Fruit fly (Drosophila melanogaster) whole organism, embryonic: Measurements from ENCODE around the gene CG17549.

Experiments
- Blimp-1 ChIP-seq: fragments of 200-800 bp; sonication (Bioruptor generic); optimal IDR thresholded peaks from 3 replicates; lab custom pipeline; 2018; ENCODE audit warnings: missing biosample characterization, missing genetic modification characterization, mild to moderate bottlenecking, moderate library complexity, missing genetic modification reagents
- CG1024 ChIP-seq: fragments of 200-800 bp; sonication (Bioruptor generic); IDR thresholded peaks from 2 replicates; pipeline ENCODE4 v1.3.6; 2022; ENCODE audit warnings: missing biosample characterization, missing genetic modification characterization
- CG10366 ChIP-seq: fragments of 200-800 bp; sonication (Bioruptor generic); IDR thresholded peaks from 2 replicates; pipeline ENCODE4 v1.3.6; 2022; ENCODE audit warnings: missing biosample characterization, missing genetic modification characterization
- CG12744 ChIP-seq: fragments of 200-800 bp; sonication (Bioruptor generic); optimal IDR thresholded peaks from 2 replicates; lab custom pipeline; 2016; ENCODE audit warnings: missing biosample characterization, missing genetic modification characterization
- CG12769 ChIP-seq: fragments of 200-800 bp; sonication (Bioruptor generic); optimal IDR thresholded peaks from 2 replicates; lab custom pipeline; 2019; ENCODE audit warnings: missing biosample characterization, mild to moderate bottlenecking, missing genetic modification characterization, moderate library complexity
- CG14014 ChIP-seq: fragments of 200-800 bp; sonication (Bioruptor generic); IDR thresholded peaks from 2 replicates; pipeline ENCODE4 v1.3.6; 2022; ENCODE audit warnings: missing biosample characterization, missing genetic modification characterization
- CG14050 ChIP-seq: fragments of 200-800 bp; sonication (Bioruptor generic); IDR thresholded peaks from 3 replicates; pipeline ENCODE4 v1.3.6; 2022; ENCODE audit warnings: missing biosample characterization, missing genetic modification characterization
- CG14965 ChIP-seq: fragments of 200-800 bp; sonication (Bioruptor generic); optimal IDR thresholded peaks from 2 replicates; lab custom pipeline; 2016; ENCODE audit warnings: missing biosample characterization, missing genetic modification characterization, borderline replicate concordance
- CG17829 ChIP-seq: fragments of 200-800 bp; optimal IDR thresholded peaks from 2 replicates; lab custom pipeline; 2019; ENCODE audit warnings: missing biosample characterization, mild to moderate bottlenecking, missing genetic modification characterization, moderate library complexity
- CG17912 ChIP-seq: fragments of 200-800 bp; sonication (Bioruptor generic); optimal IDR thresholded peaks from 2 replicates; lab custom pipeline; 2018; ENCODE audit warnings: missing biosample characterization, mild to moderate bottlenecking, missing genetic modification characterization
- CG30020 ChIP-seq: fragments of 200-800 bp; optimal IDR thresholded peaks from 2 replicates; lab custom pipeline; 2019; ENCODE audit warnings: missing biosample characterization, mild to moderate bottlenecking, missing genetic modification characterization, moderate library complexity
- CG32767 ChIP-seq: fragments of 200-800 bp; sonication (Bioruptor generic); IDR thresholded peaks from 2 replicates; pipeline ENCODE4 v1.3.6; 2022; ENCODE audit warnings: missing biosample characterization, missing genetic modification characterization
- CG4360 ChIP-seq: fragments of 200-800 bp; sonication (Bioruptor generic); IDR thresholded peaks from 2 replicates; pipeline ENCODE4 v1.3.6; 2022; ENCODE audit warnings: missing biosample characterization, missing genetic modification characterization
- CG4424 ChIP-seq: fragments of 200-800 bp; sonication (Bioruptor generic); optimal IDR thresholded peaks from 3 replicates; lab custom pipeline; 2016; ENCODE audit warnings: missing biosample characterization, missing genetic modification characterization
- CG4730 ChIP-seq: fragments of 200-800 bp; sonication (Bioruptor generic); IDR thresholded peaks from 2 replicates; pipeline ENCODE4 v1.3.6; 2022; ENCODE audit warnings: missing biosample characterization, missing genetic modification characterization
- CG6765 ChIP-seq: fragments of 200-800 bp; sonication (Bioruptor generic); optimal IDR thresholded peaks from 3 replicates; lab custom pipeline; 2017; ENCODE audit warnings: missing biosample characterization, mild to moderate bottlenecking, missing genetic modification characterization
- CG7963 ChIP-seq: fragments of 200-800 bp; sonication (Bioruptor generic); IDR thresholded peaks from 3 replicates; pipeline ENCODE4 v1.3.6; 2022; ENCODE audit warnings: missing biosample characterization, missing genetic modification characterization; ENCODE audit not compliant: partially characterized antibody
- CG9609 ChIP-seq: fragments of 200-800 bp; sonication (Bioruptor generic); optimal IDR thresholded peaks from 3 replicates; lab custom pipeline; 2016; ENCODE audit warnings: missing biosample characterization, missing genetic modification characterization
- CoRest ChIP-seq: fragments of 200-800 bp; sonication (Bioruptor generic); optimal IDR thresholded peaks from 3 replicates; lab custom pipeline; 2018; ENCODE audit warnings: missing biosample characterization, mild to moderate bottlenecking, missing genetic modification characterization, moderate library complexity
- Deaf1 ChIP-seq: fragments of 200-800 bp; optimal IDR thresholded peaks from 3 replicates; lab custom pipeline; 2019; ENCODE audit warnings: missing biosample characterization, mild to moderate bottlenecking, missing genetic modification characterization, moderate library complexity
- Dek ChIP-seq: fragments of 200-800 bp; sonication (Bioruptor generic); optimal IDR thresholded peaks from 3 replicates; lab custom pipeline; 2019; ENCODE audit warnings: missing biosample characterization, mild to moderate bottlenecking, missing genetic modification characterization, moderate library complexity
- Dref ChIP-seq: fragments of 200-800 bp; sonication (Bioruptor generic); IDR thresholded peaks from 2 replicates; pipeline ENCODE4 v1.3.6; 2022; ENCODE audit warnings: missing biosample characterization, missing genetic modification characterization
- Elba2 ChIP-seq: fragments of 200-800 bp; sonication (Bioruptor generic); optimal IDR thresholded peaks from 3 replicates; lab custom pipeline; 2016; ENCODE audit warnings: missing biosample characterization, missing genetic modification characterization
- Fer2 ChIP-seq: fragments of 200-800 bp; sonication (Bioruptor generic); optimal IDR thresholded peaks from 2 replicates; lab custom pipeline; 2018; ENCODE audit warnings: missing biosample characterization, mild to moderate bottlenecking, missing genetic modification characterization, moderate library complexity
- H2.0 ChIP-seq: fragments of 200-800 bp; sonication (Bioruptor generic); IDR thresholded peaks from 2 replicates; pipeline ENCODE4 v1.3.6; 2022; ENCODE audit warnings: missing biosample characterization, missing genetic modification characterization
- Mad ChIP-seq: fragments of 200-800 bp; sonication (Bioruptor generic); optimal IDR thresholded peaks from 2 replicates; lab custom pipeline; 2016; ENCODE audit warnings: missing biosample characterization, missing genetic modification characterization
- Myb ChIP-seq: fragments of 200-800 bp; sonication (Bioruptor generic); optimal IDR thresholded peaks from 2 replicates; lab custom pipeline; 2016; ENCODE audit warnings: missing biosample characterization, missing genetic modification characterization
- Sox102F ChIP-seq: fragments of 200-800 bp; sonication (Bioruptor generic); optimal IDR thresholded peaks from 2 replicates; lab custom pipeline; 2018; ENCODE audit warnings: missing biosample characterization, mild to moderate bottlenecking, missing genetic modification characterization, moderate library complexity
- Sry-δ ChIP-seq: fragments of 200-800 bp; sonication (Bioruptor generic); optimal IDR thresholded peaks from 2 replicates; lab custom pipeline; 2016; ENCODE audit warnings: missing biosample characterization, missing genetic modification characterization
- ato ChIP-seq: fragments of 200-800 bp; sonication (Bioruptor generic); IDR thresholded peaks from 2 replicates; pipeline ENCODE4 v1.3.6; 2022; ENCODE audit warnings: missing biosample characterization, missing genetic modification characterization; ENCODE audit not compliant: partially characterized antibody
- chinmo ChIP-seq: fragments of 200-800 bp; sonication (Bioruptor generic); IDR thresholded peaks from 4 replicates; pipeline ENCODE4 v1.3.6; 2022; ENCODE audit warnings: missing biosample characterization, missing genetic modification characterization; ENCODE audit not compliant: partially characterized antibody
- chm ChIP-seq: fragments of 200-800 bp; sonication (Bioruptor generic); IDR thresholded peaks from 2 replicates; pipeline ENCODE4 v1.3.6; 2022; ENCODE audit warnings: missing biosample characterization, missing genetic modification characterization
- crol ChIP-seq: fragments of 200-800 bp; sonication (Bioruptor generic); IDR thresholded peaks from 2 replicates; pipeline ENCODE4 v1.3.6; 2022; ENCODE audit warnings: missing biosample characterization, missing genetic modification characterization
- esg ChIP-seq: fragments of 200-800 bp; sonication (Bioruptor generic); conservative IDR thresholded peaks from 2 replicates; pipeline ENCODE4 v1.3.6; 2022; ENCODE audit warnings: missing biosample characterization, missing genetic modification characterization
- gce ChIP-seq: fragments of 200-800 bp; sonication (Bioruptor generic); IDR thresholded peaks from 3 replicates; pipeline ENCODE4 v1.3.6; 2022; ENCODE audit warnings: missing biosample characterization, missing genetic modification characterization
- h ChIP-seq: fragments of >200 bp; optimal IDR thresholded peaks from 2 replicates; lab custom pipeline; 2017
- inv ChIP-seq: fragments of 200-800 bp; sonication (Bioruptor generic); IDR thresholded peaks from 2 replicates; pipeline ENCODE4 v1.3.6; 2022; ENCODE audit warnings: missing biosample characterization, missing genetic modification characterization; ENCODE audit not compliant: partially characterized antibody
- lab ChIP-seq: fragments of 200-800 bp; sonication (Bioruptor generic); optimal IDR thresholded peaks from 3 replicates; lab custom pipeline; 2017; ENCODE audit warnings: missing biosample characterization, missing genetic modification characterization, mild to moderate bottlenecking, moderate library complexity, missing genetic modification reagents
- onecut ChIP-seq: fragments of 200-800 bp; sonication (Bioruptor generic); IDR thresholded peaks from 2 replicates; pipeline ENCODE4 v1.3.6; 2022; ENCODE audit warnings: missing biosample characterization, missing genetic modification characterization
- row ChIP-seq: fragments of 200-800 bp; sonication (Bioruptor generic); IDR thresholded peaks from 3 replicates; pipeline ENCODE4 v1.3.6; 2022; ENCODE audit warnings: missing biosample characterization, missing genetic modification characterization
- sd ChIP-seq: fragments of 200-800 bp; sonication (Bioruptor generic); optimal IDR thresholded peaks from 3 replicates; lab custom pipeline; 2018; ENCODE audit warnings: missing biosample characterization, mild to moderate bottlenecking, missing genetic modification characterization, moderate library complexity
- sr ChIP-seq: fragments of 200-800 bp; sonication (Bioruptor generic); IDR thresholded peaks from 3 replicates; pipeline ENCODE4 v1.3.6; 2022; ENCODE audit warnings: missing biosample characterization, missing genetic modification characterization
- ssp ChIP-seq: fragments of 200-800 bp; sonication (Bioruptor generic); IDR thresholded peaks from 2 replicates; pipeline ENCODE4 v1.3.6; 2022; ENCODE audit warnings: missing biosample characterization, missing genetic modification characterization
- tna ChIP-seq: fragments of 200-800 bp; sonication (Bioruptor generic); IDR thresholded peaks from 2 replicates; pipeline ENCODE4 v1.3.6; 2022; ENCODE audit warnings: missing biosample characterization, missing genetic modification characterization; ENCODE audit not compliant: partially characterized antibody
- zfh1 ChIP-seq: fragments of 200-800 bp; sonication (Bioruptor generic); IDR thresholded peaks from 3 replicates; pipeline ENCODE4 v1.3.6; 2022; ENCODE audit warnings: missing biosample characterization, missing genetic modification characterization

Gene CG17549

dm6 chr2L:19422642-19423041 is 32.8 kb upstream of the CG17549 start:
- TF ChIP-seq Mad (GFP tag; lab: Kevin White, UChicago), result no peak
- no peak for TF ChIP-seq CG4360 (GFP tag; lab: Robert Waterston, UW)
- TF ChIP-seq CG30020 (tag; lab: Kevin White, UChicago), result no peak
- TF ChIP-seq h, result no peak
- TF ChIP-seq row, result no peak
- TF ChIP-seq CG17829, result no peak
- TF ChIP-seq CG12769, result peak; percentile 74
- TF ChIP-seq H2.0 (GFP tag; lab: Robert Waterston, UW), result no peak
- TF ChIP-seq chm (GFP tag; lab: Robert Waterston, UW), result no peak
- TF ChIP-seq Dek, result no peak
- no peak for TF ChIP-seq CG10366 (GFP tag; lab: Robert Waterston, UW)
- no peak for TF ChIP-seq zfh1 (GFP tag; lab: Robert Waterston, UW)
- no peak for TF ChIP-seq Dref (GFP tag; lab: Robert Waterston, UW)
- TF ChIP-seq ssp (GFP tag; lab: Robert Waterston, UW), result no peak
- TF ChIP-seq sd (tag; lab: Kevin White, UChicago), result peak; percentile 83
- TF ChIP-seq CG4730 (GFP tag; lab: Robert Waterston, UW), result no peak
- 0 out of 3 replicates have a peak, but pooled peaks have one; percentile 36 for TF ChIP-seq gce
- TF ChIP-seq ato (GFP tag; lab: Robert Waterston, UW), result no peak
- TF ChIP-seq CG17912 (GFP tag; lab: Kevin White, UChicago), result no peak
- TF ChIP-seq chinmo (GFP tag; lab: Robert Waterston, UW), result 0 out of 4 replicates have a peak, but pooled peaks have one; percentile 46
- 0 out of 3 replicates have a peak, but pooled peaks have one; percentile 11 for TF ChIP-seq CG7963 (GFP tag; lab: Robert Waterston, UW)
- TF ChIP-seq Sry-δ (GFP tag; lab: Kevin White, UChicago), result no peak
- no peak for TF ChIP-seq Myb (GFP tag; lab: Kevin White, UChicago)
- TF ChIP-seq CG6765 (GFP tag; lab: Kevin White, UChicago), result no peak
- no peak for TF ChIP-seq CG32767 (GFP tag; lab: Robert Waterston, UW)
- TF ChIP-seq inv, result no peak
- TF ChIP-seq CG14965 (GFP tag; lab: Kevin White, UChicago), result no peak
- no peak for TF ChIP-seq CG4424 (GFP tag; lab: Kevin White, UChicago)
- TF ChIP-seq Blimp-1 (GFP tag; lab: Kevin White, UChicago), result no peak
- TF ChIP-seq esg (GFP tag; lab: Robert Waterston, UW), result no peak
- no peak for TF ChIP-seq CG14014
- no peak for TF ChIP-seq Deaf1 (tag; lab: Kevin White, UChicago)
- TF ChIP-seq crol, result peak; percentile 63; the same call in 1 of the 2 replicates
- TF ChIP-seq Sox102F, result no peak
- TF ChIP-seq CG1024 (GFP tag; lab: Robert Waterston, UW), result no peak
- TF ChIP-seq tna (GFP tag; lab: Robert Waterston, UW), result no peak
- TF ChIP-seq lab (GFP tag; lab: Kevin White, UChicago), result no peak
- no peak for TF ChIP-seq Elba2
- no peak for TF ChIP-seq CG14050 (GFP tag; lab: Robert Waterston, UW)
- no peak for TF ChIP-seq CoRest
- peak; percentile 70; the same call in 1 of the 3 replicates for TF ChIP-seq sr (GFP tag; lab: Robert Waterston, UW)
- TF ChIP-seq CG9609, result no peak
- TF ChIP-seq CG12744, result no peak
- no peak for TF ChIP-seq onecut (GFP tag; lab: Robert Waterston, UW)
- no peak for TF ChIP-seq Fer2
